Worm (Caenorhabditis elegans): ENCODE data around the gene C55A6.6.

ce11 chrV:11548914-11549406 is 34.4 kb upstream of the C55A6.6 start, which contains the start of the genes F38B7.17 and F38B7.3:
- TF ChIP-seq W03F9.2 (tag; optimal IDR thresholded peaks at IDR 0.05) (no peak), dao-5 (tag; optimal IDR thresholded peaks at IDR 0.05) (no peak), him-1 (tag; optimal IDR thresholded peaks at IDR 0.05) (no peak)
